Worm (Caenorhabditis elegans) whole organism, L1 larva: ENCODE results near the gene rgs-3.
A peak's percentile ranks its signal among the peaks of the same experiment; 100 is the strongest.

Source experiments
- C16A3.4 ChIP-seq: fragments of 150-350 bp; optimal IDR thresholded peaks from 2 replicates; lab custom pipeline; 2014; ENCODE audit warnings: missing biosample characterization, missing genetic modification characterization
- C34B4.2 ChIP-seq: sonication (generic microtip); optimal IDR thresholded peaks from 2 replicates; lab custom pipeline; 2017; ENCODE audit warnings: mild to moderate bottlenecking, missing genetic modification characterization, missing compliant biosample characterization
- Y116A8C.19 ChIP-seq: sonication (generic microtip); optimal IDR thresholded peaks from 2 replicates; lab custom pipeline; 2016; ENCODE audit warnings: missing compliant biosample characterization, missing genetic modification characterization, borderline replicate concordance
- aha-1 ChIP-seq: fragments of 150-350 bp; optimal IDR thresholded peaks from 2 replicates; lab custom pipeline; 2014; ENCODE audit warnings: missing biosample characterization, missing genetic modification characterization
- aly-2 ChIP-seq: fragments of 150-350 bp; optimal IDR thresholded peaks from 2 replicates; lab custom pipeline; 2014; ENCODE audit warnings: missing biosample characterization, missing genetic modification characterization
- blmp-1 ChIP-seq: fragments of 150-350 bp; optimal IDR thresholded peaks from 2 replicates; lab custom pipeline; 2014; ENCODE audit warnings: missing biosample characterization, missing genetic modification characterization
- ceh-63 ChIP-seq: fragments of 200-800 bp; sonication (Bioruptor generic); optimal IDR thresholded peaks from 2 replicates; lab custom pipeline; 2018; ENCODE audit warnings: mild to moderate bottlenecking, missing genetic modification characterization, missing compliant biosample characterization
- ceh-8 ChIP-seq: fragments of 200-800 bp; sonication (Bioruptor generic); optimal IDR thresholded peaks from 2 replicates; lab custom pipeline; 2018; ENCODE audit warnings: mild to moderate bottlenecking, missing genetic modification characterization, moderate library complexity, missing compliant biosample characterization
- ceh-82 ChIP-seq, 3 experiments: fragments of 150-350 bp in 1 of 3; sonication (generic microtip) in 2 of 3; optimal IDR thresholded peaks; 2 replicates each; lab custom pipeline; 2014 to 2017; ENCODE audit warnings: missing biosample characterization in 3 of 3, missing genetic modification characterization in 3 of 3
- ceh-88 ChIP-seq: fragments of 200-800 bp; sonication (Bioruptor generic); IDR thresholded peaks from 2 replicates; pipeline ENCODE4 v1.3.6; 2022; ENCODE audit warnings: missing genetic modification characterization, missing compliant biosample characterization
- ceh-90 ChIP-seq: sonication (generic microtip); optimal IDR thresholded peaks from 2 replicates; lab custom pipeline; 2016; ENCODE audit warnings: missing genetic modification characterization, missing compliant biosample characterization
- efl-1 ChIP-seq, 4 experiments: fragments of 150-350 bp; optimal IDR thresholded peaks in 3 of 4; peaks in 1 of 4; 1 replicate in 1 of 4; 2 replicates in 3 of 4; lab custom pipeline; 2014; ENCODE audit warnings: missing biosample characterization in 2 of 4, missing genetic modification characterization in 2 of 4, missing genetic modification reagents in 2 of 4
- elt-2 ChIP-seq: sonication (generic microtip); optimal IDR thresholded peaks from 2 replicates; lab custom pipeline; 2016; ENCODE audit warnings: missing genetic modification characterization, mild to moderate bottlenecking, inconsistent platforms, missing compliant biosample characterization, missing genetic modification reagents
- elt-3 ChIP-seq, 6 experiments: fragments of 150-350 bp in 1 of 6; sonication (generic microtip); optimal IDR thresholded peaks; 2 replicates each; lab custom pipeline; 2017 to 2018; ENCODE audit warnings: missing biosample characterization in 6 of 6, missing genetic modification characterization in 6 of 6, inconsistent platforms in 1 of 6
- fkh-4 ChIP-seq: sonication (generic microtip); optimal IDR thresholded peaks from 2 replicates; lab custom pipeline; 2016; ENCODE audit warnings: missing compliant biosample characterization, missing genetic modification characterization, borderline replicate concordance
- grh-1 ChIP-seq: fragments of 200-800 bp; sonication (Bioruptor generic); IDR thresholded peaks from 2 replicates; pipeline ENCODE4 v1.3.6; 2022; ENCODE audit warnings: missing genetic modification reagents, missing genetic modification characterization, missing compliant biosample characterization
- hlh-4 ChIP-seq: sonication (generic microtip); optimal IDR thresholded peaks from 2 replicates; lab custom pipeline; 2016; ENCODE audit warnings: mild to moderate bottlenecking, missing genetic modification characterization, missing compliant biosample characterization
- hpl-2 ChIP-seq: fragments of 150-350 bp; optimal IDR thresholded peaks from 2 replicates; lab custom pipeline; 2014; ENCODE audit warnings: missing biosample characterization, missing genetic modification reagents, missing genetic modification characterization
- irx-1 ChIP-seq: sonication (generic microtip); optimal IDR thresholded peaks from 2 replicates; lab custom pipeline; 2016; ENCODE audit warnings: missing genetic modification characterization, missing compliant biosample characterization
- lin-13 ChIP-seq: fragments of 150-350 bp; optimal IDR thresholded peaks from 2 replicates; lab custom pipeline; 2014; ENCODE audit warnings: missing biosample characterization, missing genetic modification reagents, missing genetic modification characterization
- lin-14 ChIP-seq: fragments of 200-800 bp; sonication (Bioruptor generic); optimal IDR thresholded peaks from 2 replicates; lab custom pipeline; 2018; ENCODE audit warnings: mild to moderate bottlenecking, missing genetic modification characterization, moderate library complexity, missing compliant biosample characterization
- lin-15B ChIP-seq: fragments of 150-350 bp; sonication (generic microtip); optimal IDR thresholded peaks from 3 replicates; lab custom pipeline; 2014; ENCODE audit warnings: missing biosample characterization, missing genetic modification characterization
- lin-39 ChIP-seq: fragments of 150-350 bp; optimal IDR thresholded peaks from 2 replicates; lab custom pipeline; 2014; ENCODE audit warnings: missing biosample characterization, missing genetic modification reagents, missing genetic modification characterization
- lir-3 ChIP-seq: sonication (generic microtip); optimal IDR thresholded peaks from 2 replicates; lab custom pipeline; 2016; ENCODE audit warnings: mild to moderate bottlenecking, missing genetic modification characterization, moderate library complexity, missing compliant biosample characterization; ENCODE audit not compliant: poor library complexity
- lsy-2 ChIP-seq, 2 experiments: fragments of 150-350 bp; optimal IDR thresholded peaks; 2 replicates each; lab custom pipeline; 2014; ENCODE audit warnings: missing biosample characterization in 2 of 2, missing genetic modification characterization in 2 of 2
- mab-9 ChIP-seq: fragments of 200-800 bp; sonication (Bioruptor generic); IDR thresholded peaks from 2 replicates; pipeline ENCODE4 v1.3.6; 2022; ENCODE audit warnings: missing genetic modification reagents, missing genetic modification characterization, missing compliant biosample characterization
- mep-1 ChIP-seq: fragments of 150-350 bp; optimal IDR thresholded peaks from 2 replicates; lab custom pipeline; 2014; ENCODE audit warnings: missing biosample characterization, missing genetic modification characterization
- nhr-11 ChIP-seq: fragments of 150-350 bp; optimal IDR thresholded peaks from 2 replicates; lab custom pipeline; 2014; ENCODE audit warnings: missing biosample characterization, missing genetic modification characterization
- nhr-20 ChIP-seq: sonication (generic microtip); optimal IDR thresholded peaks from 2 replicates; lab custom pipeline; 2016; ENCODE audit warnings: mild to moderate bottlenecking, missing genetic modification characterization, missing compliant biosample characterization
- nhr-28 ChIP-seq: fragments of 150-350 bp; optimal IDR thresholded peaks from 2 replicates; lab custom pipeline; 2014; ENCODE audit warnings: missing biosample characterization, missing genetic modification characterization
- nhr-71 ChIP-seq: sonication (generic microtip); optimal IDR thresholded peaks from 2 replicates; lab custom pipeline; 2016; ENCODE audit warnings: mild to moderate bottlenecking, missing genetic modification characterization, moderate library complexity, missing compliant biosample characterization
- nhr-84 ChIP-seq: sonication (generic microtip); optimal IDR thresholded peaks from 2 replicates; lab custom pipeline; 2017; ENCODE audit warnings: missing biosample characterization, missing genetic modification characterization
- nhr-90 ChIP-seq: sonication (generic microtip); optimal IDR thresholded peaks from 2 replicates; lab custom pipeline; 2016; ENCODE audit warnings: mild to moderate bottlenecking, missing genetic modification characterization, missing compliant biosample characterization; ENCODE audit not compliant: poor library complexity
- pax-3 ChIP-seq: fragments of 200-800 bp; sonication (Bioruptor generic); optimal IDR thresholded peaks from 2 replicates; lab custom pipeline; 2018; ENCODE audit warnings: mild to moderate bottlenecking, missing genetic modification characterization, moderate library complexity, missing compliant biosample characterization
- rnt-1 ChIP-seq: sonication (generic microtip); optimal IDR thresholded peaks from 2 replicates; lab custom pipeline; 2016; ENCODE audit warnings: mild to moderate bottlenecking, missing genetic modification characterization, moderate library complexity, missing compliant biosample characterization
- snu-23 ChIP-seq: sonication (generic microtip); optimal IDR thresholded peaks from 2 replicates; lab custom pipeline; 2016; ENCODE audit warnings: missing genetic modification characterization, missing compliant biosample characterization
- sox-4 ChIP-seq: sonication (generic microtip); optimal IDR thresholded peaks from 2 replicates; lab custom pipeline; 2016; ENCODE audit warnings: missing genetic modification characterization, missing compliant biosample characterization
- unc-30 ChIP-seq: sonication (generic microtip); optimal IDR thresholded peaks from 2 replicates; lab custom pipeline; 2017; ENCODE audit warnings: missing biosample characterization, missing genetic modification characterization
- vab-15 ChIP-seq: sonication (generic microtip); optimal IDR thresholded peaks from 2 replicates; lab custom pipeline; 2017; ENCODE audit warnings: missing genotype, mild to moderate bottlenecking, missing genetic modification characterization, missing compliant biosample characterization
- zag-1 ChIP-seq: fragments of 150-350 bp; optimal IDR thresholded peaks from 2 replicates; lab custom pipeline; 2014; ENCODE audit warnings: missing biosample characterization, missing genetic modification characterization
- ztf-4 ChIP-seq: fragments of 150-350 bp; optimal IDR thresholded peaks from 2 replicates; lab custom pipeline; 2014; ENCODE audit warnings: missing biosample characterization, missing genetic modification characterization

rgs-3 gene

ce11 chrII:6061495-6061894, 38.1 kb upstream of the rgs-3 start (continued):
- TF ChIP-seq lin-39 (tag; lab: Kevin White, UChicago) (peak; percentile 85), zag-1 (tag; lab: Kevin White, UChicago) (no peak), nhr-71 (tag; lab: Kevin White, UChicago) (peak; percentile 95), hpl-2 (GFP tag; lab: Kevin White, UChicago) (no peak), vab-15 (tag; lab: Kevin White, UChicago) (peak; percentile 44), elt-2 (peak; percentile 82), nhr-84 (no peak), efl-1 (optimal IDR thresholded peaks at IDR 0.05; lab: Kevin White, UChicago) (peak; percentile 98 to 99), efl-1 (GFP tag; optimal IDR thresholded peaks at IDR 0.05 in 1 of 2; lab: Kevin White, UChicago) (peak; percentile 97 to 100), C34B4.2 (tag; lab: Kevin White, UChicago) (peak; percentile 13), lin-14 (GFP tag; lab: Kevin White, UChicago) (peak; percentile 82), mab-9 (GFP tag; lab: Robert Waterston, UW) (peak; percentile 67; the same call in 1 of the 2 replicates), ceh-8 (GFP tag; lab: Kevin White, UChicago) (peak; percentile 84), nhr-11 (tag; lab: Kevin White, UChicago) (peak; percentile 49), Y116A8C.19 (tag; lab: Kevin White, UChicago) (peak; percentile 95), grh-1 (GFP tag; lab: Robert Waterston, UW) (peak; percentile 81), ceh-88 (GFP tag; lab: Robert Waterston, UW) (peak; percentile 82), lsy-2 (tag; optimal IDR thresholded peaks at IDR 0.05; lab: Kevin White, UChicago) (peak; percentile 84 to 91), pax-3 (tag; lab: Kevin White, UChicago) (peak; percentile 93), rnt-1 (peak; percentile 99), fkh-4 (peak; percentile 97), irx-1 (tag; lab: Kevin White, UChicago) (peak; percentile 96), lir-3 (peak; percentile 98), sox-4 (tag; lab: Kevin White, UChicago) (peak; percentile 96), blmp-1 (tag; lab: Kevin White, UChicago) (peak; percentile 56), ceh-82 (tag; optimal IDR thresholded peaks at IDR 0.05; lab: Kevin White, UChicago) (peak; percentile 61 to 76 (median 71)), ceh-90 (peak; percentile 97), hlh-4 (peak; percentile 81), ztf-4 (peak; percentile 76), elt-3 (tag; optimal IDR thresholded peaks at IDR 0.05; lab: Kevin White, UChicago) (peak in 2 of 6 experiments; percentile 75 to 80), unc-30 (tag; lab: Kevin White, UChicago) (no peak), ceh-63 (no peak), nhr-90 (tag; lab: Kevin White, UChicago) (peak; percentile 97), aha-1 (tag; lab: Kevin White, UChicago) (no peak), snu-23 (GFP tag; lab: Kevin White, UChicago) (peak; percentile 93), nhr-28 (tag; lab: Kevin White, UChicago) (no peak), mep-1 (tag; lab: Kevin White, UChicago) (peak; percentile 86)

ce11 chrII:6067066-6067465, 32.5 kb upstream of the rgs-3 start, which contains the start of gene H12I13.1:
Gene H12I13.1, minus strand, starts transcription at chrII:6067166.
- TF ChIP-seq lin-39 (tag; lab: Kevin White, UChicago) = no peak
- no peak for TF ChIP-seq mab-9 (GFP tag; lab: Robert Waterston, UW)
- no peak for TF ChIP-seq aly-2
- no peak for TF ChIP-seq ceh-88 (GFP tag; lab: Robert Waterston, UW)
- no peak for TF ChIP-seq unc-30 (tag; lab: Kevin White, UChicago)
- TF ChIP-seq lin-15B (tag; lab: Kevin White, UChicago) = no peak
- no peak for TF ChIP-seq C16A3.4 (tag; lab: Kevin White, UChicago)
- TF ChIP-seq nhr-20 = no peak
- TF ChIP-seq lin-13 = no peak
